Worm (Caenorhabditis elegans): ENCODE results near the gene ugt-34.

ugt-34 gene

ce11 chrV:10664271-10664670 lies 7.5 kb upstream of the ugt-34 start (continued):
- no peak for TF ChIP-seq dsc-1 (tag; optimal IDR thresholded peaks at IDR 0.05)
- peak; percentile 63 for TF ChIP-seq pag-3 (tag; optimal IDR thresholded peaks at IDR 0.05; ENCODE audit: borderline replicate concordance, insufficient read depth)
- peak; percentile 46 for TF ChIP-seq lin-14 (GFP tag; optimal IDR thresholded peaks at IDR 0.05)
- TF ChIP-seq lir-3 (tag; optimal IDR thresholded peaks at IDR 0.05; ENCODE audit: poor library complexity): no peak
- no peak for TF ChIP-seq unc-86 (tag; optimal IDR thresholded peaks at IDR 0.05)
- TF ChIP-seq ceh-82 (tag; optimal IDR thresholded peaks at IDR 0.05): no peak

ce11 chrV:10662000-10662399 lies 5.2 kb upstream of the ugt-34 start:
- TF ChIP-seq unc-98 (GFP tag; IDR thresholded peaks at IDR 0.05) (no peak), nhr-84 (tag; optimal IDR thresholded peaks at IDR 0.05) (no peak), blmp-1 (tag; optimal IDR thresholded peaks at IDR 0.05) (peak; percentile 87), zip-4 (GFP tag; optimal IDR thresholded peaks at IDR 0.05) (no peak), lin-15B (tag; optimal IDR thresholded peaks at IDR 0.05) (no peak), efl-1 (optimal IDR thresholded peaks at IDR 0.05) (no peak), efl-1 (GFP tag; optimal IDR thresholded peaks at IDR 0.05 in 1 of 2) (peak in 1 of 2 experiments; percentile 71), nhr-19 (GFP tag; conservative IDR thresholded peaks at IDR 0.05) (no peak)

- no peak for TF ChIP-seq skn-1 (tag; optimal IDR thresholded peaks at IDR 0.05)
- no peak for TF ChIP-seq ama-1 (optimal IDR thresholded peaks at IDR 0.05)
- TF ChIP-seq ceh-90 (tag; optimal IDR thresholded peaks at IDR 0.05): no peak
- peak; percentile 28 to 78 for TF ChIP-seq lsy-2 (tag; optimal IDR thresholded peaks at IDR 0.05)
- TF ChIP-seq mef-2 (tag; optimal IDR thresholded peaks at IDR 0.05): no peak
- no peak for TF ChIP-seq nhr-76 (tag; optimal IDR thresholded peaks at IDR 0.05)
- no peak for TF ChIP-seq nhr-77 (tag; optimal IDR thresholded peaks at IDR 0.05)
- no peak for TF ChIP-seq nhr-237 (tag; optimal IDR thresholded peaks at IDR 0.05)
- TF ChIP-seq sup-37 (GFP tag; optimal IDR thresholded peaks at IDR 0.05): no peak
- TF ChIP-seq ztf-11 (tag; optimal IDR thresholded peaks at IDR 0.05): no peak
- TF ChIP-seq nhr-47 (tag; optimal IDR thresholded peaks at IDR 0.05): peak; percentile 55
- TF ChIP-seq unc-98 (GFP tag; IDR thresholded peaks at IDR 0.05): no peak
- no peak; the same call in 1 of the 2 replicates for TF ChIP-seq isw-1 (GFP tag; IDR thresholded peaks at IDR 0.05)
- TF ChIP-seq ets-5 (GFP tag; IDR thresholded peaks at IDR 0.05): no peak
- peak; percentile 11 for TF ChIP-seq nhr-90 (tag; optimal IDR thresholded peaks at IDR 0.05; ENCODE audit: poor library complexity)
- no peak for TF ChIP-seq nhr-11 (tag; optimal IDR thresholded peaks at IDR 0.05)
- peak; percentile 61 for TF ChIP-seq tbx-2 (tag; optimal IDR thresholded peaks at IDR 0.05)
- TF ChIP-seq dpl-1 (GFP tag; optimal IDR thresholded peaks at IDR 0.05): peak; percentile 82 to 88 (median 84)
- no peak for TF ChIP-seq zip-4 (GFP tag; optimal IDR thresholded peaks at IDR 0.05)
- no peak for TF ChIP-seq ceh-88 (GFP tag; IDR thresholded peaks at IDR 0.05)
- TF ChIP-seq tlp-1 (tag; optimal IDR thresholded peaks at IDR 0.05): no peak
- TF ChIP-seq snu-23 (GFP tag; optimal IDR thresholded peaks at IDR 0.05): peak; percentile 67
- no peak for TF ChIP-seq sox-4 (tag; optimal IDR thresholded peaks at IDR 0.05)
- no peak for TF ChIP-seq nhr-84 (tag; optimal IDR thresholded peaks at IDR 0.05)
- TF ChIP-seq nhr-12 (tag; optimal IDR thresholded peaks at IDR 0.05): no peak
- no peak for TF ChIP-seq C04F5.9 (tag; optimal IDR thresholded peaks at IDR 0.05)
- no peak for TF ChIP-seq blmp-1 (tag; optimal IDR thresholded peaks at IDR 0.05)
- no peak for TF ChIP-seq ceh-82 (tag; optimal IDR thresholded peaks at IDR 0.05)
- no peak for TF ChIP-seq fkh-8 (tag; optimal IDR thresholded peaks at IDR 0.05)
- peak; percentile 16; the same call in 1 of the 2 replicates for TF ChIP-seq nhr-19 (GFP tag; conservative IDR thresholded peaks at IDR 0.05)
- TF ChIP-seq alr-1 (tag; optimal IDR thresholded peaks at IDR 0.05; ENCODE audit: borderline replicate concordance): no peak
- TF ChIP-seq egl-13 (tag; optimal IDR thresholded peaks at IDR 0.05): no peak
- no peak for TF ChIP-seq lin-13 (GFP tag; optimal IDR thresholded peaks at IDR 0.05)
- TF ChIP-seq ceh-63 (GFP tag; optimal IDR thresholded peaks at IDR 0.05): no peak
- TF ChIP-seq hpl-2 (GFP tag; optimal IDR thresholded peaks at IDR 0.05): no peak
- peak; percentile 18 for TF ChIP-seq mep-1 (tag; optimal IDR thresholded peaks at IDR 0.05)
- TF ChIP-seq dsc-1 (tag; optimal IDR thresholded peaks at IDR 0.05): peak; percentile 44
- TF ChIP-seq lin-39 (tag; optimal IDR thresholded peaks at IDR 0.05): no peak
- TF ChIP-seq nhr-28 (tag; optimal IDR thresholded peaks at IDR 0.05): no peak
- TF ChIP-seq F16B12.6 (tag; optimal IDR thresholded peaks at IDR 0.05): peak; percentile 72
- peak; percentile 32 for TF ChIP-seq nhr-20 (tag; optimal IDR thresholded peaks at IDR 0.05)
- no peak for TF ChIP-seq Y116A8C.19 (tag; optimal IDR thresholded peaks at IDR 0.05; ENCODE audit: borderline replicate concordance)
Measured at ce11 chrV:10661417-10661945, 4.7 kb upstream of the ugt-34 start, which contains the start of gene sqv-4. sqv-4 (minus strand) TSS chrV:10661467.

Data from whole organism, L1 larva.